Fruit fly (Drosophila melanogaster) whole organism: ENCODE data around the gene CG6567.

Experiments
- CG8478 ChIP-seq: fragments of >200 bp; optimal IDR thresholded peaks from 2 replicates; lab custom pipeline; 2018; ENCODE audit warnings: inconsistent platforms
- Dll ChIP-seq: fragments of >200 bp; optimal IDR thresholded peaks from 2 replicates; lab custom pipeline; 2017
- EcR ChIP-seq, 2 experiments: fragments of >200 bp; optimal IDR thresholded peaks; 2 replicates each; lab custom pipeline; 2017; ENCODE audit warnings: missing biosample characterization in 2 of 2, missing genetic modification characterization in 2 of 2, missing genetic modification reagents in 2 of 2
- pan ChIP-seq: fragments of >200 bp; optimal IDR thresholded peaks from 2 replicates; lab custom pipeline; 2017
- psq ChIP-seq: fragments of >200 bp; optimal IDR thresholded peaks from 2 replicates; lab custom pipeline; 2017
- usp ChIP-seq: fragments of >200 bp; optimal IDR thresholded peaks from 2 replicates; lab custom pipeline; 2017; ENCODE audit warnings: missing biosample characterization, missing genetic modification characterization, mixed read lengths

Gene CG6567

dm6 chr3R:10854243-10854874 lies at the start of gene CG6567, which contains the start of gene CG4511:
TSS of gene CG6567 (minus strand) at chr3R:10854451.
TSS of gene CG4511 (plus strand) at chr3R:10854501.
- TF ChIP-seq psq (lab: Kevin White, UChicago) (no peak), pan (lab: Kevin White, UChicago) (no peak), CG8478 (no peak), Dll (lab: Kevin White, UChicago) (no peak), usp (no peak), EcR (GFP tag; optimal IDR thresholded peaks at IDR 0.05; lab: Kevin White, UChicago) (no peak)

dm6 chr3R:10893327-10893726 lies 39.1 kb upstream of the CG6567 start, which contains the start of gene CG6621:
TSS of gene CG6621 (minus strand) at chr3R:10893531.
- TF ChIP-seq EcR (GFP tag; optimal IDR thresholded peaks at IDR 0.05; lab: Kevin White, UChicago), result no peak
- TF ChIP-seq usp, result no peak
- no peak for TF ChIP-seq CG8478
- TF ChIP-seq pan (lab: Kevin White, UChicago), result no peak
- TF ChIP-seq psq (lab: Kevin White, UChicago), result no peak
- no peak for TF ChIP-seq Dll (lab: Kevin White, UChicago)

dm6 chr3R:10889520-10889887 lies 35.3 kb upstream of the CG6567 start, which contains the start of gene Ak3:
TSS of gene Ak3 (minus strand) at chr3R:10889588.
- no peak for TF ChIP-seq psq (lab: Kevin White, UChicago)
- TF ChIP-seq CG8478, result no peak
- TF ChIP-seq usp, result no peak
- TF ChIP-seq pan (lab: Kevin White, UChicago), result no peak
- no peak for TF ChIP-seq Dll (lab: Kevin White, UChicago)
- TF ChIP-seq EcR (GFP tag; optimal IDR thresholded peaks at IDR 0.05; lab: Kevin White, UChicago), result no peak

dm6 chr3R:10888633-10889519 lies 34.6 kb upstream of the CG6567 start:
- peak; percentile 80 for TF ChIP-seq Dll (lab: Kevin White, UChicago)
- no peak for TF ChIP-seq CG8478

dm6 chr3R:10888300-10888632 lies 34.0 kb upstream of the CG6567 start:
- no peak for TF ChIP-seq CG8478
- TF ChIP-seq Dll (lab: Kevin White, UChicago), result no peak
- no peak for TF ChIP-seq pan (lab: Kevin White, UChicago)
- no peak for TF ChIP-seq usp
- TF ChIP-seq EcR (GFP tag; optimal IDR thresholded peaks at IDR 0.05; lab: Kevin White, UChicago), result no peak
- TF ChIP-seq psq (lab: Kevin White, UChicago), result no peak

- peak; percentile 87 for TF ChIP-seq Dll (lab: Kevin White, UChicago)
- TF ChIP-seq usp, result no peak
These were observed 32.4 kb upstream of the CG6567 start for dm6 chr3R:10886462-10887315.

dm6 chr3R:10885422-10886081 lies 31.3 kb upstream of the CG6567 start, which contains the start of gene Leash:
TSS of gene Leash (plus strand) at chr3R:10885540.
- no peak for TF ChIP-seq CG8478
- peak; percentile 26 for TF ChIP-seq Dll (lab: Kevin White, UChicago)
- TF ChIP-seq pan (lab: Kevin White, UChicago), result no peak
- TF ChIP-seq usp, result no peak

- no peak for TF ChIP-seq CG8478
- TF ChIP-seq Dll (lab: Kevin White, UChicago), result no peak
- TF ChIP-seq psq (lab: Kevin White, UChicago), result no peak
- TF ChIP-seq usp, result no peak
- no peak for TF ChIP-seq EcR (GFP tag; optimal IDR thresholded peaks at IDR 0.05; lab: Kevin White, UChicago)
- no peak for TF ChIP-seq pan (lab: Kevin White, UChicago)
These were observed 30.6 kb upstream of the CG6567 start, which contains the start of gene CG14696 for dm6 chr3R:10884678-10885421. TSS of gene CG14696 (minus strand) at chr3R:10885001.

- TF ChIP-seq usp (no peak), psq (lab: Kevin White, UChicago) (no peak), pan (lab: Kevin White, UChicago) (no peak), EcR (GFP tag; optimal IDR thresholded peaks at IDR 0.05; lab: Kevin White, UChicago) (no peak), CG8478 (no peak), Dll (lab: Kevin White, UChicago) (no peak)
These were observed 29.9 kb upstream of the CG6567 start for dm6 chr3R:10884031-10884677.

dm6 chr3R:10881824-10882559 lies 27.7 kb upstream of the CG6567 start, which contains the start of gene Tpc1:
TSS of gene Tpc1 (minus strand) at chr3R:10882188.
- TF ChIP-seq Dll (lab: Kevin White, UChicago) (peak; percentile 29), usp (no peak), pan (lab: Kevin White, UChicago) (no peak), CG8478 (no peak), psq (lab: Kevin White, UChicago) (no peak), EcR (GFP tag; optimal IDR thresholded peaks at IDR 0.05; lab: Kevin White, UChicago) (no peak)
